Fruit fly (Drosophila melanogaster) Kc167 (cell line): Measurements from ENCODE around the gene CG31867.

Source experiments
- Myc ChIP-seq: fragments of >200 bp; optimal IDR thresholded peaks from 2 replicates; lab custom pipeline; 2017; ENCODE audit warnings: missing external identifiers
- Sin3A ChIP-seq: fragments of >200 bp; optimal IDR thresholded peaks from 2 replicates; lab custom pipeline; 2018; ENCODE audit warnings: missing external identifiers
- h ChIP-seq: fragments of >200 bp; optimal IDR thresholded peaks from 3 replicates; lab custom pipeline; 2018; ENCODE audit warnings: missing external identifiers
- insv ChIP-seq: fragments of >200 bp; optimal IDR thresholded peaks from 3 replicates; lab custom pipeline; 2018; ENCODE audit warnings: missing external identifiers
- psq ChIP-seq: fragments of >200 bp; optimal IDR thresholded peaks from 2 replicates; lab custom pipeline; 2017; ENCODE audit warnings: missing external identifiers
- ttk ChIP-seq: sonication (Bioruptor generic); optimal IDR thresholded peaks from 2 replicates; lab custom pipeline; 2017; ENCODE audit warnings: missing external identifiers

Gene CG31867

DNA sequence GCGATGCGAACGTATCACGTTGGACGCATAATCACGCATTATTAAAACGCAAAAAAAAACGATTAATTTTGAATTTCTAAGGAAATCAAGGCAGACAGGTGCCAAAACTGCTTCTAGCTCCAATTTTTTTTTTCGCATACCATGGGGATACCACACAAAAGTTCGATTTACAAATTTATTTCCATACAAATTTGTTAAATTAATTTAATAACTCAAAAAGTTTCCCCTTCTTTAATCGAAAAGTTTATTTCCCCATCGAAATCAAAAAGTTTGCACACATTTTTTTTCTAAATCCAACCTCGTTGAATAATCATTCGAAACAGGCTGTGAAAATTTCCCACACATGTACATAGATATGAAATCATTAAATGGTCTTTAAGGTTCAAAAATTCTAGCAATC lies at the start of gene CG31867:
Gene CG31867, minus strand, starts transcription at position 101 of the 400 bp plus-strand sequence.
- TF ChIP-seq Sin3A (no peak), h (lab: Kevin White, UChicago) (no peak), insv (lab: Kevin White, UChicago) (no peak), Myc (lab: Kevin White, UChicago) (no peak)

DNA sequence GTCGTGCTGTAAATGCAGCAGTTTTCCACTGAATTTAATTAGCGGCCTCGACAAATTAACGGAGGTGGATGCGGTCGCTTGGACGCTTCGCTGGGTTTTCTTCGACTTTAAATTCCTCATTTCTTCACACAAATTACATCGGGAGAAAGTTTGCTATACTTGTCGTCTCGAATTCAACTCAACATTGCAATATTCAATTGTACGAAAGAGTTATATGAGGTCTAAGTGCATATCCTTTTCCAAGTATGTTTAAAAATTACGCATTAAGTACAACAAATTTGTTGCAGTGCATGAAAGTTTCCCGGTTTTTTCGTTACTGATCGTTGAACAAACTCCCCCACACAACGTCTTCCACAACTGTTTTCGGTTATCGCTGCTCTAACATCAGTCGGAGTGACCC lies 47.5 kb upstream of the CG31867 start:
- TF ChIP-seq ttk (lab: Kevin White, UChicago) = no peak
- TF ChIP-seq insv (lab: Kevin White, UChicago) = no peak
- TF ChIP-seq h (lab: Kevin White, UChicago) = no peak
- TF ChIP-seq Myc (lab: Kevin White, UChicago) = no peak
- no peak for TF ChIP-seq Sin3A
- no peak for TF ChIP-seq psq (lab: Kevin White, UChicago)

DNA sequence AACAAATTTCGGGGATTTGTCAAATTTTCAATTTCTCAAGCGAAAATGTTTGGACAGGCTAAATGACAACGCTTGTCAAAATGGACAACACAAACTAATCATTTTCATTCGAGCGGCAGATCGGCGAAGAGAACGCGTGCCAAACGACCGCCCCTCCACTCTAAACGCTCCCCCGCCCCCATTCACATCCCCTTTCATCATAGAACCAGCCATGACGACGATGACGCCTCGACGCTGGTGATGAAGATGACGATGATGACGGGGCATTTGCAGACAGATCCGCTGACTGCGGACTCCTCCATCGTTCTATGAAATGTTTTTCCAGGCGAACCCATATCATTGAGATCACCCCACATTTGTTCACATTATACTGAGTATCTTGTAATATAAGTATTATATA lies 44.9 kb upstream of the CG31867 start:
- TF ChIP-seq insv (lab: Kevin White, UChicago) = no peak
- TF ChIP-seq psq (lab: Kevin White, UChicago) = no peak
- TF ChIP-seq h (lab: Kevin White, UChicago) = no peak
- no peak for TF ChIP-seq ttk (lab: Kevin White, UChicago)
- TF ChIP-seq Myc (lab: Kevin White, UChicago) = no peak
- no peak for TF ChIP-seq Sin3A

DNA sequence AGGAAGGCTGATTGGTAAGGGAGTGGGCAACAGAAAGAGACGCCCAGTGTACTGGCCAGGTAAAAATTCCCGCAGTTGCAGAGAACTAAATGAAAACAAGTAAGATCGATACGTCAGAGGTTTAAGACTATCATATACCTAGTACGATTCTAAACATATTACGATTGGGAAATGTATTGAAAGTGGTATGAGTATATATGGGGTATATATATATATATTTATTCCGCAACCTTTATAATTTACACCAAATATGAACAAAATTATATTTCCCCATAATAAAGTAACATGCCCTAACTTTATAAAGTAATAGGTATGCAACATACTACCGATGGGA lies 43.9 kb upstream of the CG31867 start:
- no peak for TF ChIP-seq insv (lab: Kevin White, UChicago)
- no peak for TF ChIP-seq ttk (lab: Kevin White, UChicago)

DNA sequence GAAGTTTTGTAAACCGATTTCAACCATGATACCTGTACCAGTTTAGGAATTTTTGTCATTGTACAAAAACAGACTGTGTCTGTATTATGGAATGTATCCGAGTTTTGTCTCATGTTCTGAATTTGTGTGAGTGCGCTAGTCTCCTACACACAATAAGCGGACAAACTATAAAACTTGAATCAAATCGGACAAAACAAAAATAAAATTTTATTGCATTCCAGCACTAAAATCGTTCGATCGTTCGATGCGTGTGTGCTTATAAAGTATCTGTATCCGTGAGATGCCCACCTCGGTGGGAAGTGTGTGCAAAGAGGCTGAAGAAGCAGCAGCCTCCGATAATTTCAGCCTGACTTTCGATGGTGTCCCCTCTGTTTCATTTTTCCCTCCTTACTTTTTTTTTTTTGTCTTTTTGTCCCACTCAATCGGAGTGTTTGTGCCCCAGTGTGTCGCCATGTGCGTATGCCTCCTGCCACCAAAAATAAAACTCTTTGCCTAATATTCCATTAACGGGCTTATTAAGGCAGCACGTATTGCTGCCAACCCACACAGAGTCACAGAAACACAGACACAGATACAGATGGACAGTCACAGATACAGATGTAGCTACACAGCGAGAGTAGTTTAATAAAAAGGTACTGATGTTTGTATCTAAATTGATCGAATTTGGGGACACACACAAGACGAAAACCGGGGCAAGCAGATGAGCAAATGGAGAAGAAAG lies 43.3 kb upstream of the CG31867 start:
- no peak for TF ChIP-seq insv (lab: Kevin White, UChicago)
- TF ChIP-seq psq (lab: Kevin White, UChicago) = no peak
- no peak for TF ChIP-seq h (lab: Kevin White, UChicago)
- no peak for TF ChIP-seq Myc (lab: Kevin White, UChicago)
- no peak for TF ChIP-seq Sin3A
- no peak for TF ChIP-seq ttk (lab: Kevin White, UChicago)

DNA sequence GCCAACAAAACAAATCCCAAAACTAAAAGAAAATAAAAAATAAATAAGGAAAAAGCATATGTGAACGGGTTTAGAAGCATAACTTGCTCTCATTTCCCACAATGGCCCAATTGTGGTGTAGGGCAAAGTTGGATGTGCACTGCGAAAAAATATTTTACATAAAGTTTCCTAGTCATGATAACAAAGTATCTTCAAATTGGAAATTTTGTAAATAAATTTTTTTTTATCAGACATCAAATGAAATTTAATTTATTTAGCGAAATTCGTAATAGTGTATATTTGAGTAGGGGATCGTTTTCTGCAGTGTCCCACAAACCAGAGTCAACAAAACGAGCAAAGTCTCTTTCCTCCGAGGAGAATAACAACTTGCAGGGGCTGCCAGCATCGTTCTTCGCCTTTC lies 38.9 kb upstream of the CG31867 start:
- TF ChIP-seq ttk (lab: Kevin White, UChicago) (no peak), Myc (lab: Kevin White, UChicago) (no peak), psq (lab: Kevin White, UChicago) (no peak), Sin3A (no peak), insv (lab: Kevin White, UChicago) (no peak), h (lab: Kevin White, UChicago) (no peak)

DNA sequence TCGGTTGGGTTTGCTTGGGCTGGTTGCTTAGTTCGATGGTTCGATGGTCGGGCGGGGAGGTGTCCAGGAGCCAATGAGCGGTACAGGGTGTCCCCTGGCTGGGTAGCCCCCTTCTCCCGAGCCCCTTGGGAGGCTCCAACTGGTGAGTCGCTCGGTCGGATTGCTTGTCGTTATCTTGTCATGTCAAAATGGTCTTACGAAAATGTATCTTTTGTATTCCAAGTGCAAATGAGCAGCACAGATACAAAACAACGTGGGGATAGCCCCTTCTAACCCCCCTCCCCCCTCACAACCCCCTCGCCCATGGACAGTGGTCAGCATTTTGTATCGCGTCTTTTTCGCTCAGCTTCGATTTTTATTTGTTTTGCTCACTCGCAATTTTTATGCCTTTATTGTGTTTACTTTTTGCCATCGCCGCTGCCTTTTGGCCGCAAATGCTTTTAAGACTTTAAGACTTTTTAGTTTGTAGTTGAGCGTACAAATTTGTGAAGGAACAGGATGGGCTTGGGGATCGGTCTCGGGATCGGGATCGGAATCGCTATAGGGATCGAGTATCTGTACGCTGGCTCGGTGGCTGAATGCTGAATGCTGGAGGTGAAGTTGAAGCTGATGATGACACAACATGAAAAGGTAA lies 37.5 kb upstream of the CG31867 start:
- no peak for TF ChIP-seq Sin3A
- TF ChIP-seq psq (lab: Kevin White, UChicago) = no peak
- TF ChIP-seq Myc (lab: Kevin White, UChicago) = no peak

DNA sequence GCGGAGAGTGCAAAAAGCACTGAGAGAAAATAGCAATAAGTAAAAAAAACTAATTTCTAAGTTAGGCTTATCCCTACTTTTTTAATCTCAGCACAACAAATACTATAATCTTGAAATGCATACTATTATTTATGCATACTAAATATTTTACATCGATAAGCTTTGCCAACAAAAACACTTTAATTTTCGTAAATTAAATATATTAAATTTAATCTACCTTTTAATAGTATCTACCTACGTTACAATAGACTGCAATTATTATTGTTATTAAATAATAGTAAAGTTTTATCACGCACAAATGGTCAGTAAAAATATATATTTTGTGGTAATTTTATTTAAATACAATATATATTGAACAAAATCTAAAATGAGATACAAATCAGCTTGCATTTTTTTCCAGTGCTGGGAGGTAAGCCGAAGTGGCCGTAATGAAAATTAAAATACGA lies 37.0 kb upstream of the CG31867 start:
- TF ChIP-seq Sin3A (no peak), psq (lab: Kevin White, UChicago) (no peak), ttk (lab: Kevin White, UChicago) (no peak), insv (lab: Kevin White, UChicago) (no peak), h (lab: Kevin White, UChicago) (no peak), Myc (lab: Kevin White, UChicago) (no peak)

DNA sequence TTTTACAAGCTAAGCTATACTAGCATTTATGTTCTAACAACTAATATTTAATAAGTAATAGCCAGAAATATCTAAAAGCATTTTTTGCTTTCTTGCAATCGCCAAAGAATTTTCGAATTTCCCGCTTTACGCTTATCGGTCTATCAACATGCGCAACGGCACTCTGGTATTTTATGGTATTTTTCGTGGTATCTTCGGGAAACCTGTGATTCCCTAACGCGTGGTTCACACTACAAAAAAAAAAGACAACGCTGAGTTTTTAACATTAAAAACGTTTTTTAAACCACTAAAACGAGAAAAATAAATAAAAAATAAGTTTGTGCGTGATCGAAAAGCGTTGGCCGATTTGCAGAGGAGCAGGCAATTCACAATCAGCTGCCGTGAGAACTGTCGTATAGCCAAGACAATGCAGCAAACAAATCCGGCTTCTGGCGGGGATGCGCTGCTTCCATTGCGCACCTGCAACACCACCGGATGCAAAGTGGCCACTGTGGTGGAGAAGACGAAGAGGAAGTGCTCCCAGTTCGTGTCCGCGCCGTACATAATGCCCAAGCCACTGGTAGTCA lies 33.7 kb upstream of the CG31867 start, which contains the start of gene Boh2:
Gene Boh2, plus strand, starts transcription at position 207 of the 566 bp plus-strand sequence.
- TF ChIP-seq psq (lab: Kevin White, UChicago) (no peak), h (lab: Kevin White, UChicago) (no peak), Myc (lab: Kevin White, UChicago) (no peak), insv (lab: Kevin White, UChicago) (no peak), ttk (lab: Kevin White, UChicago) (no peak), Sin3A (no peak)

DNA sequence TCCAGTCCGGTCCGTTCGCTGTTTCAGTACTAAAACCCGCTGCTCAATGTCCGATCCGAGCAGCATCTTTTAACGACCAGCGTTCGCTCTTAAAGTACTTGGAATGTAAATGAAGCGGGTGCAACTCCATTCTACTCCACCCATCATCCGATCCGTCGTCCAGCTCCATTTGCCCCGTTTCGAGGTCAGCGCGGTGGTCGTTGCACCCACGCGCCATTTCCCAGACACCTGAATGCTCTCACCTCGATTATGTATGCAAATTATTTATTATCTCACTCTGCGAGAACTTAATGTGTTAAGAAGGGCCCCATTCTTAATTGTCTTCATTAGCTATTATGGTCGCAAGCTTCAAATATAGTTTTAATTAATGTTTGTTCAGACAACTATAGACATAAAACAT lies 33.1 kb upstream of the CG31867 start:
- no peak for TF ChIP-seq Myc (lab: Kevin White, UChicago)
- no peak for TF ChIP-seq h (lab: Kevin White, UChicago)
- TF ChIP-seq ttk (lab: Kevin White, UChicago) = no peak
- TF ChIP-seq Sin3A = no peak
- TF ChIP-seq psq (lab: Kevin White, UChicago) = no peak
- no peak for TF ChIP-seq insv (lab: Kevin White, UChicago)

DNA sequence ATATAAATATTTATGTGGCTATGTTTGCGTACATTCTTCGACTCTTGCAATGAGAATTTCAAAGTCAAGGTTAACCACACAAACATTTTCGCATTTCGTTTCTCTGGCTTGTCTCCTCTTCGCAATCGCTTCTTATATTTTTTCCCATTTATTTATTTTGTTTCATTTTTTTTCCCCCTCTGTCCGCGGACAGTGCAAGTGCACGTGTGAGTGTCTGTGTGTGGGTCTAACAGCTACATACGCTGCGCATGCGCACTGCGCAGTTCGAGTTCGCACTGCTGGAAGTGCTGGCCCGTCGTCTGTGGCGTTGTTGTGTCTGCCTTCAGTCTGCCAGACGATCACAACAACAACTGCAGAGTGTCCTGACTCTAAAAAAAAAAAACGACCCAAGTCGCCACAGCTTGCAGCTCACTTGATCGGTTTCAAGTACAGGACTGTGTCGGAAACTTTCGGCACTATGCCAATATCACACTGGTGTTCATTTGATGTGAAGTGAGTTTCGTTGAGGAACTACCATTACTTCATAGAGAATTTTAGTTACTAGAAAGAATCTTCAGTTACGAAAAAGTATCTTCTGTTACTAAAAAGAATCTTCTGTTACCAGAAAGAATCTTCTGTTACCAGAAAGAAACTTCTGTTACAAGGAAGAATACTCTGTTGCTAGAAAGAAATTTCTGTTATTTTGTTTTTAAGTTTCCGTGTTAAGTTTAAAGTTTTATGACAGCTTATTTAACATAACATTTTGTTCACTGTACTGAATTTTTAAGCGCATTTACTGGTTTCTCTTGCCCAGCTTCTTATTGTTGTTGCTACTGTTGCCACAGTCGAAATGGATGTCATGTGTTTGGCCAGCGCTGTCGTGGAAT lies 30.4 kb upstream of the CG31867 start:
- no peak for TF ChIP-seq insv (lab: Kevin White, UChicago)
- no peak for TF ChIP-seq Sin3A
- TF ChIP-seq h (lab: Kevin White, UChicago) = no peak
- TF ChIP-seq Myc (lab: Kevin White, UChicago) = no peak
- TF ChIP-seq ttk (lab: Kevin White, UChicago) = no peak
- no peak for TF ChIP-seq psq (lab: Kevin White, UChicago)
